Worm (Caenorhabditis elegans): ENCODE results near the gene C53D6.7.

ce11 chrIV:9045252-9045651 is 8.3 kb upstream of the C53D6.7 start, which contains the start of gene Y73F4A.1:
- no peak for TF ChIP-seq dao-5 (tag; optimal IDR thresholded peaks at IDR 0.05)
- TF ChIP-seq W03F9.2 (tag; optimal IDR thresholded peaks at IDR 0.05), result no peak
- TF ChIP-seq him-1 (tag; optimal IDR thresholded peaks at IDR 0.05), result no peak

All from whole organism, L4/young adult.